Worm (Caenorhabditis elegans) whole organism, L1 larva: ENCODE measurements around the gene K05F1.13.

Experiments used
- C04F5.9 ChIP-seq: sonication (generic microtip); optimal IDR thresholded peaks from 2 replicates; lab custom pipeline; 2016; ENCODE audit warnings: missing genetic modification characterization, missing compliant biosample characterization
- C34B4.2 ChIP-seq: sonication (generic microtip); optimal IDR thresholded peaks from 2 replicates; lab custom pipeline; 2017; ENCODE audit warnings: mild to moderate bottlenecking, missing genetic modification characterization, missing compliant biosample characterization
- alr-1 ChIP-seq: fragments of 200-800 bp; sonication (Bioruptor generic); optimal IDR thresholded peaks from 2 replicates; lab custom pipeline; 2018; ENCODE audit warnings: borderline replicate concordance, mild to moderate bottlenecking, missing genetic modification characterization, missing compliant biosample characterization
- ceh-63 ChIP-seq: fragments of 200-800 bp; sonication (Bioruptor generic); optimal IDR thresholded peaks from 2 replicates; lab custom pipeline; 2018; ENCODE audit warnings: mild to moderate bottlenecking, missing genetic modification characterization, missing compliant biosample characterization
- ceh-8 ChIP-seq: fragments of 200-800 bp; sonication (Bioruptor generic); optimal IDR thresholded peaks from 2 replicates; lab custom pipeline; 2018; ENCODE audit warnings: mild to moderate bottlenecking, missing genetic modification characterization, moderate library complexity, missing compliant biosample characterization
- ceh-82 ChIP-seq, 3 experiments: fragments of 150-350 bp in 1 of 3; sonication (generic microtip) in 2 of 3; optimal IDR thresholded peaks; 2 replicates each; lab custom pipeline; 2014 to 2017; ENCODE audit warnings: missing biosample characterization in 3 of 3, missing genetic modification characterization in 3 of 3
- ces-1 ChIP-seq: fragments of 150-350 bp; optimal IDR thresholded peaks from 2 replicates; lab custom pipeline; 2014; ENCODE audit warnings: missing biosample characterization, missing genetic modification reagents, missing genetic modification characterization
- efl-1 ChIP-seq, 4 experiments: fragments of 150-350 bp; optimal IDR thresholded peaks in 3 of 4; peaks in 1 of 4; 1 replicate in 1 of 4; 2 replicates in 3 of 4; lab custom pipeline; 2014; ENCODE audit warnings: missing biosample characterization in 2 of 4, missing genetic modification characterization in 2 of 4, missing genetic modification reagents in 2 of 4
- egl-27 ChIP-seq, 2 experiments: fragments of 150-350 bp in 1 of 2; sonication (generic microtip); optimal IDR thresholded peaks; 3 replicates each; lab custom pipeline; 2017 to 2018; ENCODE audit warnings: missing biosample characterization in 2 of 2, missing genetic modification characterization in 2 of 2, missing genetic modification reagents in 2 of 2
- elt-2 ChIP-seq: sonication (generic microtip); optimal IDR thresholded peaks from 2 replicates; lab custom pipeline; 2016; ENCODE audit warnings: missing genetic modification characterization, mild to moderate bottlenecking, inconsistent platforms, missing compliant biosample characterization, missing genetic modification reagents
- fkh-10 ChIP-seq: sonication (generic microtip); optimal IDR thresholded peaks from 2 replicates; lab custom pipeline; 2017; ENCODE audit warnings: missing biosample characterization, missing genetic modification reagents, missing genetic modification characterization
- fkh-4 ChIP-seq: sonication (generic microtip); optimal IDR thresholded peaks from 2 replicates; lab custom pipeline; 2016; ENCODE audit warnings: missing compliant biosample characterization, missing genetic modification characterization, borderline replicate concordance
- fkh-8 ChIP-seq: sonication (generic microtip); optimal IDR thresholded peaks from 2 replicates; lab custom pipeline; 2016; ENCODE audit warnings: mild to moderate bottlenecking, missing genetic modification characterization, missing compliant biosample characterization
- grh-1 ChIP-seq: fragments of 200-800 bp; sonication (Bioruptor generic); IDR thresholded peaks from 2 replicates; pipeline ENCODE4 v1.3.6; 2022; ENCODE audit warnings: missing genetic modification reagents, missing genetic modification characterization, missing compliant biosample characterization
- hlh-4 ChIP-seq: sonication (generic microtip); optimal IDR thresholded peaks from 2 replicates; lab custom pipeline; 2016; ENCODE audit warnings: mild to moderate bottlenecking, missing genetic modification characterization, missing compliant biosample characterization
- jun-1 ChIP-seq: fragments of 150-350 bp; optimal IDR thresholded peaks from 2 replicates; lab custom pipeline; 2014; ENCODE audit warnings: missing biosample characterization, missing genetic modification reagents, missing genetic modification characterization
- lin-13 ChIP-seq: fragments of 150-350 bp; optimal IDR thresholded peaks from 2 replicates; lab custom pipeline; 2014; ENCODE audit warnings: missing biosample characterization, missing genetic modification reagents, missing genetic modification characterization
- lin-39 ChIP-seq: fragments of 150-350 bp; optimal IDR thresholded peaks from 2 replicates; lab custom pipeline; 2014; ENCODE audit warnings: missing biosample characterization, missing genetic modification reagents, missing genetic modification characterization
- lir-3 ChIP-seq: sonication (generic microtip); optimal IDR thresholded peaks from 2 replicates; lab custom pipeline; 2016; ENCODE audit warnings: mild to moderate bottlenecking, missing genetic modification characterization, moderate library complexity, missing compliant biosample characterization; ENCODE audit not compliant: poor library complexity
- lsy-2 ChIP-seq, 2 experiments: fragments of 150-350 bp; optimal IDR thresholded peaks; 2 replicates each; lab custom pipeline; 2014; ENCODE audit warnings: missing biosample characterization in 2 of 2, missing genetic modification characterization in 2 of 2
- mdl-1 ChIP-seq, 2 experiments: fragments of 150-350 bp; optimal IDR thresholded peaks; 2 replicates each; lab custom pipeline; 2014 to 2017; ENCODE audit warnings: missing biosample characterization in 2 of 2, missing genetic modification characterization in 2 of 2, inconsistent platforms in 1 of 2
- mef-2 ChIP-seq: fragments of 150-350 bp; optimal IDR thresholded peaks from 2 replicates; lab custom pipeline; 2014; ENCODE audit warnings: missing biosample characterization, missing genetic modification characterization
- nhr-11 ChIP-seq: fragments of 150-350 bp; optimal IDR thresholded peaks from 2 replicates; lab custom pipeline; 2014; ENCODE audit warnings: missing biosample characterization, missing genetic modification characterization
- nhr-12 ChIP-seq: sonication (generic microtip); optimal IDR thresholded peaks from 2 replicates; lab custom pipeline; 2017; ENCODE audit warnings: missing biosample characterization, missing genetic modification characterization
- nhr-19 ChIP-seq: fragments of 200-800 bp; sonication (Bioruptor generic); conservative IDR thresholded peaks from 2 replicates; pipeline ENCODE4 v1.3.6; 2022; ENCODE audit warnings: missing genetic modification characterization, missing compliant biosample characterization
- nhr-28 ChIP-seq: fragments of 150-350 bp; optimal IDR thresholded peaks from 2 replicates; lab custom pipeline; 2014; ENCODE audit warnings: missing biosample characterization, missing genetic modification characterization
- nhr-47 ChIP-seq: sonication (generic microtip); optimal IDR thresholded peaks from 2 replicates; lab custom pipeline; 2016; ENCODE audit warnings: mild to moderate bottlenecking, missing genetic modification characterization, moderate library complexity, missing compliant biosample characterization
- nhr-71 ChIP-seq: sonication (generic microtip); optimal IDR thresholded peaks from 2 replicates; lab custom pipeline; 2016; ENCODE audit warnings: mild to moderate bottlenecking, missing genetic modification characterization, moderate library complexity, missing compliant biosample characterization
- nhr-77 ChIP-seq: fragments of 150-350 bp; optimal IDR thresholded peaks from 2 replicates; lab custom pipeline; 2014; ENCODE audit warnings: missing biosample characterization, missing genetic modification characterization
- nhr-84 ChIP-seq: sonication (generic microtip); optimal IDR thresholded peaks from 2 replicates; lab custom pipeline; 2017; ENCODE audit warnings: missing biosample characterization, missing genetic modification characterization
- pag-3 ChIP-seq: sonication (generic microtip); optimal IDR thresholded peaks from 2 replicates; lab custom pipeline; 2017; ENCODE audit warnings: missing genetic modification characterization, mild to moderate bottlenecking, missing compliant biosample characterization, antibody characterized with exemption, borderline replicate concordance; ENCODE audit not compliant: insufficient read depth
- pqm-1 ChIP-seq: sonication (generic microtip); optimal IDR thresholded peaks from 3 replicates; lab custom pipeline; 2017; ENCODE audit warnings: missing biosample characterization, missing genetic modification characterization
- rnt-1 ChIP-seq: sonication (generic microtip); optimal IDR thresholded peaks from 2 replicates; lab custom pipeline; 2016; ENCODE audit warnings: mild to moderate bottlenecking, missing genetic modification characterization, moderate library complexity, missing compliant biosample characterization
- skn-1 ChIP-seq: fragments of 150-350 bp; optimal IDR thresholded peaks from 2 replicates; lab custom pipeline; 2014; ENCODE audit warnings: missing biosample characterization, missing genetic modification characterization
- snpc-4 ChIP-seq: fragments of 150-350 bp; optimal IDR thresholded peaks from 2 replicates; lab custom pipeline; 2014; ENCODE audit warnings: missing biosample characterization, missing genetic modification characterization
- snu-23 ChIP-seq: sonication (generic microtip); optimal IDR thresholded peaks from 2 replicates; lab custom pipeline; 2016; ENCODE audit warnings: missing genetic modification characterization, missing compliant biosample characterization
- sox-4 ChIP-seq: sonication (generic microtip); optimal IDR thresholded peaks from 2 replicates; lab custom pipeline; 2016; ENCODE audit warnings: missing genetic modification characterization, missing compliant biosample characterization
- sptf-1 ChIP-seq: fragments of 150-350 bp; optimal IDR thresholded peaks from 2 replicates; lab custom pipeline; 2014; ENCODE audit warnings: missing biosample characterization, missing genetic modification characterization
- swsn-7 ChIP-seq: sonication (generic microtip); optimal IDR thresholded peaks from 2 replicates; lab custom pipeline; 2016; ENCODE audit warnings: missing genetic modification characterization, missing compliant biosample characterization
- tbx-2 ChIP-seq: sonication (generic microtip); optimal IDR thresholded peaks from 2 replicates; lab custom pipeline; 2016; ENCODE audit warnings: missing genetic modification characterization, missing compliant biosample characterization
- tlp-1 ChIP-seq: fragments of 150-350 bp; optimal IDR thresholded peaks from 2 replicates; lab custom pipeline; 2014; ENCODE audit warnings: missing biosample characterization, missing genetic modification characterization
- unc-130 ChIP-seq: fragments of 150-350 bp; optimal IDR thresholded peaks from 2 replicates; lab custom pipeline; 2017; ENCODE audit warnings: missing biosample characterization, missing genetic modification characterization, inconsistent platforms
- unc-30 ChIP-seq: sonication (generic microtip); optimal IDR thresholded peaks from 2 replicates; lab custom pipeline; 2017; ENCODE audit warnings: missing biosample characterization, missing genetic modification characterization
- unc-86 ChIP-seq: sonication (generic microtip); optimal IDR thresholded peaks from 2 replicates; lab custom pipeline; 2016; ENCODE audit warnings: missing genetic modification characterization, missing compliant biosample characterization
- vab-15 ChIP-seq: sonication (generic microtip); optimal IDR thresholded peaks from 2 replicates; lab custom pipeline; 2017; ENCODE audit warnings: missing genotype, mild to moderate bottlenecking, missing genetic modification characterization, missing compliant biosample characterization
- xbp-1 ChIP-seq: sonication (generic microtip); optimal IDR thresholded peaks from 2 replicates; lab custom pipeline; 2016; ENCODE audit warnings: missing genetic modification characterization, missing compliant biosample characterization
- zag-1 ChIP-seq: fragments of 150-350 bp; optimal IDR thresholded peaks from 2 replicates; lab custom pipeline; 2014; ENCODE audit warnings: missing biosample characterization, missing genetic modification characterization

Gene K05F1.13

ce11 chrII:5836153-5836719 lies 47.3 kb downstream of the K05F1.13 start, which contains the start of gene fzo-1 (continued):
- TF ChIP-seq snu-23 (GFP tag; lab: Kevin White, UChicago) (peak; percentile 58), mef-2 (tag; lab: Kevin White, UChicago) (no peak), unc-30 (tag; lab: Kevin White, UChicago) (no peak), sox-4 (peak; percentile 71), nhr-28 (no peak), nhr-12 (tag; lab: Kevin White, UChicago) (no peak), tlp-1 (tag; lab: Kevin White, UChicago) (no peak), elt-2 (tag; lab: Kevin White, UChicago) (peak; percentile 37), grh-1 (GFP tag; lab: Robert Waterston, UW) (no peak), nhr-19 (0 out of 2 replicates have a peak, but pooled peaks have one; percentile 16), mdl-1 (tag; optimal IDR thresholded peaks at IDR 0.05; lab: Kevin White, UChicago) (no peak), pag-3 (tag; lab: Kevin White, UChicago) (no peak), nhr-71 (peak; percentile 74), ces-1 (GFP tag; lab: Kevin White, UChicago) (no peak), fkh-8 (tag; lab: Kevin White, UChicago) (peak; percentile 52), jun-1 (tag; lab: Kevin White, UChicago) (no peak), rnt-1 (tag; lab: Kevin White, UChicago) (no peak), tbx-2 (tag; lab: Kevin White, UChicago) (peak; percentile 61), nhr-84 (tag; lab: Kevin White, UChicago) (no peak), lin-39 (no peak), alr-1 (no peak), lir-3 (tag; lab: Kevin White, UChicago) (peak; percentile 77), nhr-11 (tag; lab: Kevin White, UChicago) (no peak), swsn-7 (peak; percentile 45), nhr-77 (no peak), egl-27 (tag; optimal IDR thresholded peaks at IDR 0.05; lab: Kevin White, UChicago) (no peak), sptf-1 (tag; lab: Kevin White, UChicago) (no peak), nhr-47 (peak; percentile 69), ceh-8 (GFP tag; lab: Kevin White, UChicago) (no peak), ceh-82 (tag; optimal IDR thresholded peaks at IDR 0.05; lab: Kevin White, UChicago) (no peak), hlh-4 (no peak), pqm-1 (tag; lab: Kevin White, UChicago) (no peak), fkh-10 (GFP tag; lab: Kevin White, UChicago) (no peak), efl-1 (optimal IDR thresholded peaks at IDR 0.05; lab: Kevin White, UChicago) (peak; percentile 42 to 50), efl-1 (GFP tag; optimal IDR thresholded peaks at IDR 0.05 in 1 of 2; lab: Kevin White, UChicago) (peak; percentile 22 to 36), ceh-63 (GFP tag; lab: Kevin White, UChicago) (peak; percentile 72), lsy-2 (tag; optimal IDR thresholded peaks at IDR 0.05; lab: Kevin White, UChicago) (peak in 1 of 2 experiments; percentile 66), vab-15 (no peak), skn-1 (peak; percentile 27), lin-13 (GFP tag; lab: Kevin White, UChicago) (no peak), C34B4.2 (tag; lab: Kevin White, UChicago) (no peak), fkh-4 (tag; lab: Kevin White, UChicago) (peak; percentile 39), xbp-1 (tag; lab: Kevin White, UChicago) (peak; percentile 54), C04F5.9 (peak; percentile 33), unc-86 (peak; percentile 2), unc-130 (tag; lab: Kevin White, UChicago) (no peak), zag-1 (tag; lab: Kevin White, UChicago) (no peak), snpc-4 (tag; lab: Kevin White, UChicago) (peak; percentile 20)
